Fruit fly (Drosophila melanogaster): ENCODE results near the gene mei-217.
A peak's percentile ranks its signal among the peaks of the same experiment; 100 is the strongest.

The mei-217 gene

DNA sequence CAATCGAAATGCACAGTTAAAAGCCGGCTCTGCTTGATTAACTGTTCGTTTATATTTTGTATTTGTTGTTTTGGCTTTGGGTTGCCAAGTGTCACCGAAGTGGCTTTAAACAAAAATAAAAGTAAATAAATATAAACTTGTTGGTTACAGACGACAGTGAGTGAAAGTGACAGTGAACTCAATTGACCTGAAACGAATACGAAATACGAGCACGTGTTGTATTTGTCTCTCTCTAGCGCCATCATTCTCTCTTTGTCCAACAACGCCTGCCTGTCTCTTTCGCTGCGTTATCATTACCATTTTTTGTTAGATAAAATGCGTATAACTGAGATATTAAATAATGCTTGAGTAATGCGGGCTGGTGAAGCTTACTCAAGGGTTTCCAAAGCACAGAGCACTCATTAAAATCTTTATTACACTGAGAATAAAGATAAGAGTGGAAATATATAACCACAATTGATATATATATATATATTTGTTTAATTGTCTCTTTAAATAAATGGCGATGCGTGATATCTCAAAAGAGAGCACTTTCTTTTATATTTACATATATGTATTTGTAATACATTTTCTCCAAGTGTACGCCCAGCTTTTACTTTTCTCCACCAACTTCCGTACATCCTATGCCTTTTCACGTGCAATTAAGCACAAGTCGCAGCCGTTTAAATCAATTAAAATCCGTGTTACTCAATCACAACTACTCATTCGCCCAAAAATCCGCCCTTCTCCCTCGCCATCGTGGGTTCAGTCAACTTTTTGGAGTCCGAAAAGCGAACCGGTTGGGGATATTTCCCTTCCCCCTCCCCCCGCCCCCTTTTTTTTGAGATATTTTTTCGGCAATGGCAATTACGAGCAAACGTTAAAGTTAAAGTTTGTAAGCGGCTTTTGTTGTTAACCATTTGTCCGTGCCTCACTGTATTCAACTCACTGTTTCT lies 38.7 kb upstream of the mei-217 start (continued):
- TF ChIP-seq eve (GFP tag; optimal IDR thresholded peaks at IDR 0.05) (no peak), pnt (GFP tag; optimal IDR thresholded peaks at IDR 0.05) (no peak), CG12769 (tag; optimal IDR thresholded peaks at IDR 0.05) (peak; percentile 4), CrebB (tag; optimal IDR thresholded peaks at IDR 0.05) (no peak), CG7745 (tag; optimal IDR thresholded peaks at IDR 0.05) (no peak), sisA (GFP tag; IDR thresholded peaks at IDR 0.05) (peak; percentile 34; the same call in 1 of the 2 replicates), Eip74EF (GFP tag; optimal IDR thresholded peaks at IDR 0.05) (no peak), scrt (GFP tag; optimal IDR thresholded peaks at IDR 0.05) (no peak), H15 (GFP tag; IDR thresholded peaks at IDR 0.05) (no peak), run (tag; optimal IDR thresholded peaks at IDR 0.05) (no peak), CG12659 (GFP tag; optimal IDR thresholded peaks at IDR 0.05) (peak; percentile 0), Elba2 (GFP tag; optimal IDR thresholded peaks at IDR 0.05) (no peak), nmo (GFP tag; optimal IDR thresholded peaks at IDR 0.05) (peak; percentile 34), odd (GFP tag; optimal IDR thresholded peaks at IDR 0.05) (no peak), crp (GFP tag; optimal IDR thresholded peaks at IDR 0.05) (no peak), Lim3 (GFP tag; IDR thresholded peaks at IDR 0.05) (no peak)

DNA sequence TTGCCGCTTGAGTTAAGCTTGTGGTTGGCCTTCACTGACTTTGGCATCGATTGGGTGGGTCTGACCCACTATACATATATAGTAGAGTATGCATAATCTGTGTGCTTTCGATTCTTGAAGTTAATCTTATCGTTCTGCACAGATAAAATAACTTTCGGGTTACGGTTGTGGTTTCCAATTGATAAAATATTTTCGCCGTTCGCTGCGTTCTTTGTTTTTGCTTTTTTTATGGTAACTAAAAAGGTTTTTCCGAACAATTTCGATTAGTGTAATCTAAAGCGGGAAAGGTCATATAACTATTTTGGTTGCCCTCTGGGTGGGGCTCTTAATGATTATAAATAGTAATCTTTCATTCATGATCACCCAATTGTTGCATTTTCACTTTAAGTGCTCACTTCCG lies 37.7 kb upstream of the mei-217 start:
- peak; percentile 62 for TF ChIP-seq exex (tag; optimal IDR thresholded peaks at IDR 0.05)
- no peak for TF ChIP-seq Hsf (GFP tag; optimal IDR thresholded peaks at IDR 0.05)
- TF ChIP-seq sd (tag; optimal IDR thresholded peaks at IDR 0.05): peak; percentile 75

DNA sequence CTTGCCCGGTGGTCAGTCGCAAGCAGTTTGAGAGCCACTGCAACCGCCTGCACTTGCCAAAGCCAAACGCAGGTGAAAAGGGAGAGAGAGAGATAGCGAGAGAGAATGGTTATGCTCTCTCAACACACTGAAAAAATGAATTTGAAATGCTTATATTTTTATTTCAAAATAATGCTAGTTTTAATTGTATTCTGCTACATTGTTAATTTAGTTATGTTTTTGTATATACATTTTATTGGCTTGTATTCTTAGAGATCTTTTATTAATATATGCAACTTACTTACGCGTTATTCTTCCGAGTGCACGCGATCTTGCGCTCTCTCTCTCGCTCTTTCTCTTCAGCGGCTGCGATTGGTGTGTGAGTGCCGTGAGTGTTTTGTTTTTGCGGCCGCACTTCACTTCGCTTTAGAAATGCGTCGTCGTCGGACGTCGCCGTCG lies 35.7 kb upstream of the mei-217 start:
- TF ChIP-seq CG13894 (tag; optimal IDR thresholded peaks at IDR 0.05) (peak; percentile 85), CG11093 (GFP tag; IDR thresholded peaks at IDR 0.05) (peak; percentile 98), gem (tag; optimal IDR thresholded peaks at IDR 0.05) (no peak), cg (GFP tag; optimal IDR thresholded peaks at IDR 0.05) (peak; percentile 59), CG10431 (GFP tag; optimal IDR thresholded peaks at IDR 0.05) (no peak), gce (GFP tag; IDR thresholded peaks at IDR 0.05) (peak; percentile 99), MBD-R2 (GFP tag; IDR thresholded peaks at IDR 0.05) (peak; percentile 98), Antp (GFP tag; optimal IDR thresholded peaks at IDR 0.05) (peak; percentile 83), dimm (GFP tag; IDR thresholded peaks at IDR 0.05) (peak; percentile 98), CG4404 (GFP tag; IDR thresholded peaks at IDR 0.05) (peak; percentile 98), lab (GFP tag; optimal IDR thresholded peaks at IDR 0.05) (peak; percentile 98), CG15479 (GFP tag; optimal IDR thresholded peaks at IDR 0.05) (no peak), corto (GFP tag; optimal IDR thresholded peaks at IDR 0.05) (peak; percentile 98), eve (GFP tag; optimal IDR thresholded peaks at IDR 0.05) (peak; percentile 57 to 98), unc-4 (GFP tag; IDR thresholded peaks at IDR 0.05; ENCODE audit: partially characterized antibody) (no peak), dmrt11E (tag; optimal IDR thresholded peaks at IDR 0.05) (no peak), CTCF (GFP tag; optimal IDR thresholded peaks at IDR 0.05) (peak; percentile 62), CG8924 (tag; optimal IDR thresholded peaks at IDR 0.05) (peak; percentile 96), CG12391 (tag; optimal IDR thresholded peaks at IDR 0.05) (no peak), NfI (GFP tag; optimal IDR thresholded peaks at IDR 0.05) (no peak), CG4730 (GFP tag; IDR thresholded peaks at IDR 0.05) (peak; percentile 99), CG4820 (GFP tag; optimal IDR thresholded peaks at IDR 0.05) (peak; percentile 97), CG2678 (tag; optimal IDR thresholded peaks at IDR 0.05) (peak; percentile 98), H2.0 (GFP tag; IDR thresholded peaks at IDR 0.05) (no peak), CG3995 (GFP tag; optimal IDR thresholded peaks at IDR 0.05) (peak; percentile 75), fd96Cb (tag; optimal IDR thresholded peaks at IDR 0.05) (peak; percentile 98), MESR4 (GFP tag; optimal IDR thresholded peaks at IDR 0.05) (peak; percentile 20), CG17328 (GFP tag; IDR thresholded peaks at IDR 0.05) (no peak)
